Fruit fly (Drosophila melanogaster) whole organism, embryonic: ENCODE data around the gene comm.

Experiments used
- CG10267 ChIP-seq: fragments of 200-800 bp; sonication (Bioruptor generic); optimal IDR thresholded peaks from 2 replicates; lab custom pipeline; 2018; ENCODE audit warnings: missing biosample characterization, mild to moderate bottlenecking, missing genetic modification characterization, moderate library complexity
- CG10565 ChIP-seq: fragments of 200-800 bp; sonication (Bioruptor generic); optimal IDR thresholded peaks from 3 replicates; lab custom pipeline; 2016; ENCODE audit warnings: missing biosample characterization, mild to moderate bottlenecking, missing genetic modification characterization
- CG13424 ChIP-seq: fragments of 200-800 bp; sonication (Bioruptor generic); optimal IDR thresholded peaks from 2 replicates; lab custom pipeline; 2019; ENCODE audit warnings: missing biosample characterization, mild to moderate bottlenecking, missing genetic modification characterization, moderate library complexity
- CG17612 ChIP-seq: fragments of 200-800 bp; sonication (Bioruptor generic); IDR thresholded peaks from 2 replicates; pipeline ENCODE4 v1.3.6; 2022; ENCODE audit warnings: missing biosample characterization, missing genetic modification characterization
- CG18476 ChIP-seq: fragments of 200-800 bp; sonication (Bioruptor generic); optimal IDR thresholded peaks from 2 replicates; lab custom pipeline; 2016; ENCODE audit warnings: missing biosample characterization, mild to moderate bottlenecking, missing genetic modification characterization
- CG18619 ChIP-seq: fragments of 200-800 bp; sonication (Bioruptor generic); optimal IDR thresholded peaks from 3 replicates; lab custom pipeline; 2017; ENCODE audit warnings: missing biosample characterization, mild to moderate bottlenecking, missing genetic modification characterization
- CG2875 ChIP-seq: fragments of 200-800 bp; sonication (Bioruptor generic); optimal IDR thresholded peaks from 2 replicates; lab custom pipeline; 2017; ENCODE audit warnings: missing biosample characterization, mild to moderate bottlenecking, missing genetic modification characterization, missing genetic modification reagents
- CG30403 ChIP-seq: fragments of 200-800 bp; sonication (Bioruptor generic); optimal IDR thresholded peaks from 3 replicates; lab custom pipeline; 2016; ENCODE audit warnings: missing biosample characterization, missing genetic modification characterization
- CG31441 ChIP-seq: fragments of 200-800 bp; sonication (Bioruptor generic); IDR thresholded peaks from 2 replicates; pipeline ENCODE4 v1.3.6; 2022; ENCODE audit warnings: missing biosample characterization, missing genetic modification characterization
- CG34422 ChIP-seq: fragments of 200-800 bp; sonication (Bioruptor generic); IDR thresholded peaks from 3 replicates; pipeline ENCODE4 v1.3.6; 2022; ENCODE audit warnings: missing biosample characterization, missing genetic modification characterization
- CG4328 ChIP-seq: fragments of 200-800 bp; sonication (Bioruptor generic); optimal IDR thresholded peaks from 3 replicates; lab custom pipeline; 2017; ENCODE audit warnings: missing biosample characterization, missing genetic modification reagents, missing genetic modification characterization
- CG5245 ChIP-seq: fragments of 200-800 bp; sonication (Bioruptor generic); optimal IDR thresholded peaks from 3 replicates; lab custom pipeline; 2016; ENCODE audit warnings: missing biosample characterization, missing genetic modification characterization
- CG6175 ChIP-seq: fragments of 200-800 bp; sonication (Bioruptor generic); IDR thresholded peaks from 3 replicates; pipeline ENCODE4 v1.3.6; 2022; ENCODE audit warnings: missing biosample characterization, missing genetic modification characterization
- CG7839 ChIP-seq: fragments of 200-800 bp; sonication (Bioruptor generic); optimal IDR thresholded peaks from 3 replicates; lab custom pipeline; 2018; ENCODE audit warnings: missing biosample characterization, mild to moderate bottlenecking, missing genetic modification characterization, moderate library complexity
- CG7928 ChIP-seq: fragments of 200-800 bp; sonication (Bioruptor generic); optimal IDR thresholded peaks from 2 replicates; lab custom pipeline; 2017; ENCODE audit warnings: missing biosample characterization, mild to moderate bottlenecking, missing genetic modification characterization
- CG8924 ChIP-seq: fragments of 200-800 bp; optimal IDR thresholded peaks from 3 replicates; lab custom pipeline; 2019; ENCODE audit warnings: missing biosample characterization, mild to moderate bottlenecking, missing genetic modification characterization, moderate library complexity
- Camta ChIP-seq: fragments of 200-800 bp; sonication (Bioruptor generic); optimal IDR thresholded peaks from 2 replicates; lab custom pipeline; 2016; ENCODE audit warnings: missing biosample characterization, missing genetic modification characterization
- Dip3 ChIP-seq: fragments of 200-800 bp; sonication (Bioruptor generic); optimal IDR thresholded peaks from 3 replicates; lab custom pipeline; 2016; ENCODE audit warnings: missing biosample characterization, missing genetic modification characterization
- E2f2 ChIP-seq: fragments of 200-800 bp; sonication (Bioruptor generic); IDR thresholded peaks from 2 replicates; pipeline ENCODE4 v1.3.6; 2022; ENCODE audit warnings: missing biosample characterization, missing genetic modification characterization
- ERR ChIP-seq: fragments of 200-800 bp; sonication (Bioruptor generic); optimal IDR thresholded peaks from 2 replicates; lab custom pipeline; 2016; ENCODE audit warnings: missing biosample characterization, missing genetic modification characterization
- H15 ChIP-seq: fragments of 200-800 bp; sonication (Bioruptor generic); IDR thresholded peaks from 3 replicates; pipeline ENCODE4 v1.3.6; 2022; ENCODE audit warnings: missing biosample characterization, missing genetic modification characterization
- HLHmδ ChIP-seq: fragments of 200-800 bp; sonication (Bioruptor generic); optimal IDR thresholded peaks from 2 replicates; lab custom pipeline; 2018; ENCODE audit warnings: missing biosample characterization, mild to moderate bottlenecking, missing genetic modification characterization, moderate library complexity
- Hmr ChIP-seq: fragments of 200-800 bp; sonication (Bioruptor generic); optimal IDR thresholded peaks from 3 replicates; lab custom pipeline; 2017; ENCODE audit warnings: mild to moderate bottlenecking, missing biosample characterization, missing genetic modification reagents, missing genetic modification characterization
- Lhr ChIP-seq: fragments of 200-800 bp; sonication (Bioruptor generic); optimal IDR thresholded peaks from 3 replicates; lab custom pipeline; 2017; ENCODE audit warnings: mild to moderate bottlenecking, missing biosample characterization, missing genetic modification reagents, missing genetic modification characterization
- Lim3 ChIP-seq: fragments of 200-800 bp; sonication (Bioruptor generic); IDR thresholded peaks from 2 replicates; pipeline ENCODE4 v1.3.6; 2022; ENCODE audit warnings: missing biosample characterization, missing genetic modification characterization
- MBD-R2 ChIP-seq: fragments of 200-800 bp; sonication (Bioruptor generic); IDR thresholded peaks from 2 replicates; pipeline ENCODE4 v1.3.6; 2022; ENCODE audit warnings: missing biosample characterization, missing genetic modification characterization
- MTF-1 ChIP-seq: fragments of 200-800 bp; sonication (Bioruptor generic); optimal IDR thresholded peaks from 2 replicates; lab custom pipeline; 2018; ENCODE audit warnings: missing biosample characterization, mild to moderate bottlenecking, missing genetic modification characterization, borderline replicate concordance
- Nf-YA ChIP-seq: fragments of 200-800 bp; sonication (Bioruptor generic); IDR thresholded peaks from 2 replicates; pipeline ENCODE4 v1.3.6; 2022; ENCODE audit warnings: missing biosample characterization, missing genetic modification characterization
- Nf-YB ChIP-seq: fragments of 200-800 bp; sonication (Bioruptor generic); optimal IDR thresholded peaks from 3 replicates; lab custom pipeline; 2019; ENCODE audit warnings: missing biosample characterization, mild to moderate bottlenecking, missing genetic modification characterization, moderate library complexity
- Rx ChIP-seq: fragments of 200-800 bp; sonication (Bioruptor generic); IDR thresholded peaks from 2 replicates; pipeline ENCODE4 v1.3.6; 2022; ENCODE audit warnings: missing biosample characterization, missing genetic modification characterization
- Sox102F ChIP-seq: fragments of 200-800 bp; sonication (Bioruptor generic); optimal IDR thresholded peaks from 2 replicates; lab custom pipeline; 2018; ENCODE audit warnings: missing biosample characterization, mild to moderate bottlenecking, missing genetic modification characterization, moderate library complexity
- Usf ChIP-seq: fragments of 200-800 bp; sonication (Bioruptor generic); optimal IDR thresholded peaks from 2 replicates; lab custom pipeline; 2017; ENCODE audit warnings: missing genotype, missing biosample characterization, missing genetic modification characterization
- abd-A ChIP-seq: fragments of 200-800 bp; sonication (Bioruptor generic); optimal IDR thresholded peaks from 3 replicates; lab custom pipeline; 2019; ENCODE audit warnings: missing biosample characterization, mild to moderate bottlenecking, missing genetic modification characterization, moderate library complexity
- ase ChIP-seq: fragments of 200-800 bp; sonication (Bioruptor generic); IDR thresholded peaks from 3 replicates; pipeline ENCODE4 v1.3.6; 2022; ENCODE audit warnings: missing biosample characterization, missing genetic modification characterization
- az2 ChIP-seq: fragments of 200-800 bp; sonication (Bioruptor generic); optimal IDR thresholded peaks from 3 replicates; lab custom pipeline; 2016; ENCODE audit warnings: missing biosample characterization, missing genetic modification characterization
- chm ChIP-seq: fragments of 200-800 bp; sonication (Bioruptor generic); IDR thresholded peaks from 2 replicates; pipeline ENCODE4 v1.3.6; 2022; ENCODE audit warnings: missing biosample characterization, missing genetic modification characterization
- croc ChIP-seq: fragments of 200-800 bp; sonication (Bioruptor generic); conservative IDR thresholded peaks from 3 replicates; pipeline ENCODE4 v1.3.6; 2022; ENCODE audit warnings: missing biosample characterization, missing genetic modification characterization
- dpn ChIP-seq, 2 experiments: fragments of 200-800 bp; sonication (Bioruptor generic); optimal IDR thresholded peaks; 3 replicates each; lab custom pipeline; 2016; ENCODE audit warnings: missing biosample characterization in 2 of 2, missing genetic modification characterization in 2 of 2
- fd96Cb ChIP-seq: fragments of 200-800 bp; sonication (Bioruptor generic); optimal IDR thresholded peaks from 2 replicates; lab custom pipeline; 2018; ENCODE audit warnings: missing biosample characterization, mild to moderate bottlenecking, missing genetic modification characterization, moderate library complexity
- gem ChIP-seq: fragments of 200-800 bp; sonication (Bioruptor generic); optimal IDR thresholded peaks from 2 replicates; lab custom pipeline; 2019; ENCODE audit warnings: missing biosample characterization, mild to moderate bottlenecking, missing genetic modification characterization, moderate library complexity
- ind ChIP-seq: fragments of 200-800 bp; sonication (Bioruptor generic); optimal IDR thresholded peaks from 3 replicates; lab custom pipeline; 2016; ENCODE audit warnings: missing biosample characterization, missing genetic modification characterization
- jigr1 ChIP-seq: fragments of 200-800 bp; sonication (Bioruptor generic); IDR thresholded peaks from 3 replicates; pipeline ENCODE4 v1.3.6; 2022; ENCODE audit warnings: missing biosample characterization, missing genetic modification characterization
- mld ChIP-seq: fragments of 200-800 bp; sonication (Bioruptor generic); IDR thresholded peaks from 3 replicates; pipeline ENCODE4 v1.3.6; 2022; ENCODE audit warnings: missing biosample characterization, missing genetic modification characterization; ENCODE audit not compliant: partially characterized antibody
- row ChIP-seq: fragments of 200-800 bp; sonication (Bioruptor generic); IDR thresholded peaks from 3 replicates; pipeline ENCODE4 v1.3.6; 2022; ENCODE audit warnings: missing biosample characterization, missing genetic modification characterization
- sens ChIP-seq: fragments of 200-800 bp; sonication (Bioruptor generic); peaks from one replicate; lab custom pipeline; 2016; ENCODE audit warnings: missing biosample characterization, missing genetic modification characterization
- shn ChIP-seq: fragments of 200-800 bp; sonication (Bioruptor generic); optimal IDR thresholded peaks from 3 replicates; lab custom pipeline; 2016; ENCODE audit warnings: missing biosample characterization, missing genetic modification characterization
- sisA ChIP-seq: fragments of 200-800 bp; sonication (Bioruptor generic); IDR thresholded peaks from 2 replicates; pipeline ENCODE4 v1.3.6; 2022; ENCODE audit warnings: missing biosample characterization, missing genetic modification characterization
- tio ChIP-seq: fragments of 200-800 bp; sonication (Bioruptor generic); optimal IDR thresholded peaks from 2 replicates; lab custom pipeline; 2017; ENCODE audit warnings: missing biosample characterization, missing genetic modification characterization, inconsistent platforms
- trh ChIP-seq: fragments of 200-800 bp; sonication (Bioruptor generic); optimal IDR thresholded peaks from 2 replicates; lab custom pipeline; 2016; ENCODE audit warnings: missing biosample characterization, missing genetic modification characterization
- zen2 ChIP-seq: fragments of 200-800 bp; sonication (Bioruptor generic); IDR thresholded peaks from 3 replicates; pipeline ENCODE4 v1.3.6; 2022; ENCODE audit warnings: missing biosample characterization, missing genetic modification characterization; ENCODE audit not compliant: partially characterized antibody

comm gene

DNA sequence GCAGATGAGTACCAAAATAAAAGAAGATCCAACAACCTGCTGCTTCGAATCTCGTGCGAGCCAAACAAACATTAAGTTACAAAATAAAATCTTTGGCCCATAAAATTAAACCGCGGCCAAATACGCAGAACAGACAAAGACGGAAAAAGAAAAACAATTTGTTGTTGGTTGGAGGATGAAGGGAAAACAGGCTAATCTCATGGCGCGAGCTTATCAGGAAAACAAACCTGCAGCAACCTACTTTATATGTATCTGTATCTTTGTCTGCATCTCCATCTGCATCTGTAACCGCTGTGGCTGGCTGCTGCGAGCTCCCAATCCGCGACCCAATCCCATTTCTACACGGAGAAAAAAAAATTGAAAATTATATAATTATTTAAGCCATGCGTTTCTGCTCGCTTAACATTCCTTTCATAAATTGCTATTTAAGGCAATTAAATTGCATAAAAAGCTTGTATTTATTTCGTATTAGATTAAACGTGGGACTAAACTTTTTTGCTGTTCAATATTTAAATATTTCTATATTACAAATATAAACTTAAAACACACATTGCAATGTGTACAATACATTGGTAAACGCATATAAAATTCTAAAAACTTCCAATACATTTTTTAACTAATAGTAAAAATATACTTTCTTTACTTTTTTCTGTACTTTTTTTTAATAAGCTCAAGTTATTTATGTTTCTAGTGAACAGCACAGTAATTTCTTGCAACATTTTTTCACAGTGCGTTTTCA is 35.3 kb downstream of the comm start (continued):
- TF ChIP-seq H15: no peak
- no peak for TF ChIP-seq CG4328 (GFP tag; lab: Kevin White, UChicago)
- no peak for TF ChIP-seq CG2875 (GFP tag; lab: Kevin White, UChicago)
- peak; percentile 69 for TF ChIP-seq sens (GFP tag; lab: Kevin White, UChicago)
- TF ChIP-seq CG34422 (GFP tag; lab: Robert Waterston, UW): no peak
- TF ChIP-seq abd-A: peak; percentile 46
- TF ChIP-seq Usf: peak; percentile 1
- peak; percentile 13 for TF ChIP-seq Nf-YB (GFP tag; lab: Kevin White, UChicago)
- TF ChIP-seq CG17612 (GFP tag; lab: Robert Waterston, UW): no peak
- TF ChIP-seq CG30403 (GFP tag; lab: Kevin White, UChicago): peak; percentile 47
- no peak for TF ChIP-seq chm (GFP tag; lab: Robert Waterston, UW)
- TF ChIP-seq Dip3 (GFP tag; lab: Kevin White, UChicago): no peak
- no peak for TF ChIP-seq zen2 (GFP tag; lab: Robert Waterston, UW)
- TF ChIP-seq Lim3 (GFP tag; lab: Robert Waterston, UW): no peak
- peak; percentile 51 for TF ChIP-seq az2 (GFP tag; lab: Kevin White, UChicago)
- no peak for TF ChIP-seq HLHmδ (GFP tag; lab: Kevin White, UChicago)
- TF ChIP-seq CG7839: peak; percentile 38
- no peak for TF ChIP-seq CG5245 (GFP tag; lab: Kevin White, UChicago)
- no peak for TF ChIP-seq Lhr (GFP tag; lab: Kevin White, UChicago)
- no peak for TF ChIP-seq CG6175 (GFP tag; lab: Robert Waterston, UW)
- peak in 1 of 2 experiments; percentile 4 for TF ChIP-seq dpn (GFP tag; optimal IDR thresholded peaks at IDR 0.05; lab: Kevin White, UChicago)
- TF ChIP-seq croc (GFP tag; lab: Robert Waterston, UW): 0 out of 3 replicates have a peak, but pooled peaks have one; percentile 24
- TF ChIP-seq Rx (GFP tag; lab: Robert Waterston, UW): peak; percentile 12; the same call in 1 of the 2 replicates
- peak; percentile 54 for TF ChIP-seq tio (GFP tag; lab: Kevin White, UChicago)
- no peak for TF ChIP-seq jigr1 (GFP tag; lab: Robert Waterston, UW)
- peak; percentile 31 for TF ChIP-seq CG18476 (GFP tag; lab: Kevin White, UChicago)
- TF ChIP-seq fd96Cb (tag; lab: Kevin White, UChicago): peak; percentile 62
- TF ChIP-seq sisA (GFP tag; lab: Robert Waterston, UW): no peak
- TF ChIP-seq shn (GFP tag; lab: Kevin White, UChicago): no peak
- peak; percentile 60 for TF ChIP-seq Sox102F
- TF ChIP-seq MTF-1 (GFP tag; lab: Kevin White, UChicago): no peak
- peak; percentile 15 for TF ChIP-seq ind (GFP tag; lab: Kevin White, UChicago)
- no peak for TF ChIP-seq MBD-R2
- no peak for TF ChIP-seq Hmr (GFP tag; lab: Kevin White, UChicago)
- no peak for TF ChIP-seq ase (GFP tag; lab: Robert Waterston, UW)
- peak; percentile 39 for TF ChIP-seq CG13424 (tag; lab: Kevin White, UChicago)
- no peak for TF ChIP-seq Nf-YA
- peak; percentile 55 for TF ChIP-seq CG10267 (tag; lab: Kevin White, UChicago)
- peak; percentile 38 for TF ChIP-seq CG18619
- peak; percentile 21 for TF ChIP-seq trh (GFP tag; lab: Kevin White, UChicago)
- TF ChIP-seq ERR (GFP tag; lab: Kevin White, UChicago): no peak
- peak; percentile 39 for TF ChIP-seq CG8924
- TF ChIP-seq E2f2 (GFP tag; lab: Robert Waterston, UW): no peak
- no peak for TF ChIP-seq CG10565 (GFP tag; lab: Kevin White, UChicago)
- 0 out of 3 replicates have a peak, but pooled peaks have one; percentile 20 for TF ChIP-seq row
- TF ChIP-seq mld (GFP tag; lab: Robert Waterston, UW): no peak
- no peak for TF ChIP-seq CG7928 (GFP tag; lab: Kevin White, UChicago)
- TF ChIP-seq CG31441 (GFP tag; lab: Robert Waterston, UW): peak; percentile 63
- no peak for TF ChIP-seq Camta (GFP tag; lab: Kevin White, UChicago)
- TF ChIP-seq gem (tag; lab: Kevin White, UChicago): peak; percentile 64
